Worm (Caenorhabditis elegans): ENCODE results near the gene hsp-4.

Gene hsp-4

DNA sequence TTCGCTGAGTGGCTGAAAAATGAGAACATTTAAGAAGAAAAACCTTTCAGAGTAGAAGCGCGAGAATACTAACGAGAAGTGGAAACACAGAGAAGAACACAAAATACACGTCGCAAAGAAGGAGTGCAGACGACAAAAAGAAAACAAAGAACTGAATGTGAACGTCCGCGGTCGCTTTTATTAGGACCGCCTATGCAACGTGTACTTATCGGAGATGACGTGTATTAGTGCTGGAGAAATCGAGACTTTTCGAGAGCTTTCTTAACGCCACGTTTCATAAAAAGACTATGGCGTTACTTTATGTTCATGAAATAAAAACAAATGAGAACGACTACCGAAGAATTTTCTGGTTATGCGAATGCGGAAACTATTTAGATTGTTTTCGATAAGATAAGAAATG lies at the start of gene hsp-4:
TSS of gene hsp-4 (minus strand) at position 139 of the 400 bp plus-strand sequence.
- no peak for TF ChIP-seq blmp-1 (tag; optimal IDR thresholded peaks at IDR 0.05)
- TF ChIP-seq nhr-2 (tag; optimal IDR thresholded peaks at IDR 0.05) = peak; percentile 10

DNA sequence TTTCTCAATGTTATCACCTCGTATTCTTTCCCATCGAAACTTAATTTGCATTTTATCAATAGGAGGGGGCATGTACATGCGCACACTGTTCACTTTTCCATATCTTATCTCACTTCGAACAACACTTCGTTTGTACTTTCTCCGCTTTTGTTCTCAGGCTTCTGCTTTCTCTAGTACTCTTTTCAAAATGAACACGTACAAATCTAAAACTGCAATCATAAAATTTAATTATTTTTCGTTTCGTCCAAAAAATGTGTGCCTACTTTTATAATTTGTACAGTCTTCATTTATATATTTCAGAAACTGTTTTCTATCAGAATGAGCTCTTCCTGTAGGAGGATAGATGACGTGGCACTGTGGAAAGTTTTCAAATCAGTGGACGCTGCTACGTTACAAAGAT lies 46.3 kb upstream of the hsp-4 start, which contains the start of gene C07D10.1:
TSS of gene C07D10.1 (plus strand) at position 301 of the 400 bp plus-strand sequence.
- TF ChIP-seq nhr-76 (tag; optimal IDR thresholded peaks at IDR 0.05) (no peak), flh-1 (GFP tag; optimal IDR thresholded peaks at IDR 0.05) (no peak), drap-1 (GFP tag; optimal IDR thresholded peaks at IDR 0.05) (no peak), sptf-1 (tag; optimal IDR thresholded peaks at IDR 0.05) (no peak), M03D4.4 (tag; optimal IDR thresholded peaks at IDR 0.05) (no peak), unc-39 (tag; optimal IDR thresholded peaks at IDR 0.05) (no peak), unc-62 (GFP tag; optimal IDR thresholded peaks at IDR 0.05) (no peak)

DNA sequence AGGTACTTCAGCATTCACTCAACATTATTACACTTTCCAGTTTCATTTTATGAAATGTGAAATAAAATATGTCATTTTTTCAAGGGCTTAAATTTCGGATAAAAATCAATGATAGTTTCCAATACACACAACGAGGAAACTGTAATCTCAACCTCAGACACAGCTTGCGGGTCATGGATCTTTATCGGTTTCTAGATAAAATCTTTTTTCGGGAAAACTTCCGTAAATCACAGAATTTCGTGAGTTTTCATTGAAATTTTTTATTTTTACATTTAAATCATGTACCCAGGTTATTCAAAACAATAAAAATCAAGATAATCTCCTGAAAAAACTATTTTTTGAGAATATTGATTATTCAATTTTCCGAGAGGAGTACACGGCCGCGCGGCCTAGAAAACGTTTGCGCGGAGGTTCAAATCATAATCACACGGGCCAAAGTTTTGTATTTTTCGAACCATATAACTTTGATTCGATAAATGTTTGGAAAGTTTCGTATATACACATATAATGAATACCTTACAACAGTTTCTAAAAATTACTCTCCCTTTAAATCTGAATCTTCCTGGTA lies 44.9 kb upstream of the hsp-4 start:
- peak; percentile 81 for TF ChIP-seq elt-1 (tag; optimal IDR thresholded peaks at IDR 0.05; ENCODE audit: borderline replicate concordance, insufficient read depth)
- TF ChIP-seq nhr-28 (tag; optimal IDR thresholded peaks at IDR 0.05) = no peak

DNA sequence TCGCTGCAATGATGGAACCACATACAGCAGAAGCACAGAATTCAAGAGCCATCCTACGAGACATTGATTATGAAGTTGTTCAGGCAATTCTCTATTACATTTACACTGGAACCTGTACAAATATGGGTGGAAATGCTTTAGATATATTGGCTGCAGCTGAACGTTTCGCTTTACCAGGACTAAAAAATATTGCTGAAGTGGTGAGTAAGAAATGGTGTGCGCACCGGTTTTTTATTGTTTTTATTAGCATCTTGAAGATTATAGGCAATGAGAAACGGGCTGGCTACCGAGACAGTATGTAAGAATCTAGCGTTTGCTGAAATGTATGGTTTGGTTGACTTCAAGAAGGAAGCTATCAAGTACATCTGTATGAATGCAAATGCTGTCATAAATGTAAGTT lies 43.6 kb upstream of the hsp-4 start:
- no peak for TF ChIP-seq ces-1 (GFP tag; optimal IDR thresholded peaks at IDR 0.05)
- TF ChIP-seq ceh-39 (tag; optimal IDR thresholded peaks at IDR 0.05) = no peak
- no peak for TF ChIP-seq zip-8 (tag; optimal IDR thresholded peaks at IDR 0.05)
- no peak for TF ChIP-seq unc-39 (tag; optimal IDR thresholded peaks at IDR 0.05)
- TF ChIP-seq mab-5 (tag; optimal IDR thresholded peaks at IDR 0.05) = no peak
- TF ChIP-seq flh-1 (GFP tag; optimal IDR thresholded peaks at IDR 0.05) = no peak
- no peak for TF ChIP-seq cnd-1 (tag; optimal IDR thresholded peaks at IDR 0.05)
- no peak for TF ChIP-seq tbx-8 (GFP tag; optimal IDR thresholded peaks at IDR 0.05)
- TF ChIP-seq mep-1 (tag; optimal IDR thresholded peaks at IDR 0.05) = no peak

DNA sequence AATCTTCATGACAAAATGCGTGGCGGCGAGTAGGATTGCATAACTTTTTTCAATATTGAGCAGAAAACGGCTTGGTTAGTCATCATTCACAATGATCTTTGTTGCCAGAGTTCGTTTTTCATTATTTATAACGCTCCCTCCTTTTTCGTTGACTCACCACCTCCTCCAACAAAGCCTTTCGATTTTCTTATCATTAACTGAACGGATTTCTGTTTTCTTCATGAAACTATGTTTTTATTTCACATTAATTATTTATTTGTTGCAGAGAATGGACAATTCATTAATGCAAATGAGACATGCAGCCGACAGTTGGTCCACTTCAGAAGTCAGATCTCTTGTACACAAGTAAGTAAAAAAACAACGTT lies 42.2 kb upstream of the hsp-4 start, which contains the start of gene bath-44:
TSS of gene bath-44 (plus strand) at position 266 of the 365 bp plus-strand sequence.
- TF ChIP-seq nhr-28 (tag; optimal IDR thresholded peaks at IDR 0.05) (no peak), lin-13 (tag; optimal IDR thresholded peaks at IDR 0.05) (no peak), zip-8 (tag; optimal IDR thresholded peaks at IDR 0.05) (no peak), cnd-1 (tag; optimal IDR thresholded peaks at IDR 0.05) (no peak), ces-1 (GFP tag; optimal IDR thresholded peaks at IDR 0.05) (no peak), pha-4 (tag; optimal IDR thresholded peaks at IDR 0.05) (no peak), elt-1 (tag; optimal IDR thresholded peaks at IDR 0.05; ENCODE audit: borderline replicate concordance, insufficient read depth) (no peak), ztf-11 (tag; optimal IDR thresholded peaks at IDR 0.05) (no peak), sptf-1 (tag; optimal IDR thresholded peaks at IDR 0.05) (no peak), unc-39 (tag; optimal IDR thresholded peaks at IDR 0.05) (no peak), mls-2 (tag; optimal IDR thresholded peaks at IDR 0.05) (no peak), ceh-39 (tag; optimal IDR thresholded peaks at IDR 0.05) (no peak), sem-2 (GFP tag; optimal IDR thresholded peaks at IDR 0.05) (no peak), mab-5 (tag; optimal IDR thresholded peaks at IDR 0.05) (no peak)

DNA sequence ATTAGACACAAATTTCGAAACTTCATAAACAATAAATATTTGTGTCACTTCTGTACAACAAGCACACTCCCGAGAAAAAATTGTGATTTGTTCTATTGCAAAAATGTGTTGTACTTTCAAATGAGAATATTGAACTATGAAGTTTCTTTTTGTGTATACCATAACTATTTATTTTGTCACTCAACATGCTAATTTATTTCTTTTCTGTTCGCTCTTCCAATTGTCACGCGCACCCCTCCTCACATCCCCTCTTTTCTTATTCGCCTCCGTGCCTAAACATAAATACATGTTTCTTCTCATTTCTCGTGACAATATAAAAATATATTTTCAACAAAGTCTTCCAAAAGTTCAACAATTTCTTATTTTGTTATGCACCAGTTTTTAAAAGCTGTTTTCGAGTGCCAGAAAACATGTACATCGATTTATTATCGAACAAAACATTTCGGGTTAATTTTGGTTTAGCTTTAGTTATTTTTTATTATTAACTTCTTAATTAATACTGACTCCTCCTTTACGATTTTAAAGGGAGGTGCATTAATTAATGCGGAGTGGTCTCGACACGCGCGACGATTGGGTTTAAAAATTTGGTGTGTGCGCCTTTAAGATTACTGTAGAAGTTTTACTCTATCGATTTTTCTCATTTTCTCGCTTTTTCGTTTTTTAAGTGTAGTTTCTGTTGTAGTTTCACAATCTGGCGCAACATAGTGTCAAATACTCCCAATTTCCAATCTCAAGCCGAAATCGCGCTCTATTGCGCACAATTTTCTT lies 41.7 kb upstream of the hsp-4 start:
- TF ChIP-seq ces-1 (GFP tag; optimal IDR thresholded peaks at IDR 0.05) (no peak), tbx-8 (GFP tag; optimal IDR thresholded peaks at IDR 0.05) (no peak), unc-62 (GFP tag; optimal IDR thresholded peaks at IDR 0.05) (no peak), nhr-237 (tag; optimal IDR thresholded peaks at IDR 0.05) (no peak), cnd-1 (tag; optimal IDR thresholded peaks at IDR 0.05) (no peak), lin-32 (GFP tag; optimal IDR thresholded peaks at IDR 0.05) (no peak), ceh-43 (GFP tag; optimal IDR thresholded peaks at IDR 0.05) (no peak), M03D4.4 (tag; optimal IDR thresholded peaks at IDR 0.05) (no peak), ham-2 (GFP tag; optimal IDR thresholded peaks at IDR 0.05) (no peak), ceh-39 (tag; optimal IDR thresholded peaks at IDR 0.05) (no peak), lsy-2 (tag; optimal IDR thresholded peaks at IDR 0.05) (no peak), elt-3 (tag; optimal IDR thresholded peaks at IDR 0.05) (no peak), blmp-1 (tag; optimal IDR thresholded peaks at IDR 0.05) (no peak), flh-1 (GFP tag; optimal IDR thresholded peaks at IDR 0.05) (no peak), mab-5 (tag; optimal IDR thresholded peaks at IDR 0.05) (no peak), bed-3 (GFP tag; optimal IDR thresholded peaks at IDR 0.05) (no peak)
